Fruit fly (Drosophila melanogaster) whole organism, embryonic: Measurements from ENCODE around the gene CG14442.

ENCODE experiments used
- Abd-B ChIP-seq: fragments of 200-800 bp; sonication (Bioruptor generic); optimal IDR thresholded peaks from 2 replicates; lab custom pipeline; 2018; ENCODE audit warnings: missing biosample characterization, mild to moderate bottlenecking, missing genetic modification characterization, moderate library complexity
- Atf-2 ChIP-seq: fragments of 200-800 bp; sonication (Bioruptor generic); optimal IDR thresholded peaks from 2 replicates; lab custom pipeline; 2016; ENCODE audit warnings: missing biosample characterization, missing genetic modification characterization
- CG11504 ChIP-seq: fragments of 200-800 bp; sonication (Bioruptor generic); optimal IDR thresholded peaks from 3 replicates; lab custom pipeline; 2019; ENCODE audit warnings: missing biosample characterization, mild to moderate bottlenecking, missing genetic modification characterization, moderate library complexity
- CG11723 ChIP-seq: fragments of 200-800 bp; sonication (Bioruptor generic); optimal IDR thresholded peaks from 2 replicates; lab custom pipeline; 2017; ENCODE audit warnings: missing biosample characterization, mild to moderate bottlenecking, missing genetic modification characterization
- CG12071 ChIP-seq: fragments of 200-800 bp; sonication (Bioruptor generic); optimal IDR thresholded peaks from 3 replicates; lab custom pipeline; 2018; ENCODE audit warnings: missing biosample characterization, mild to moderate bottlenecking, missing genetic modification characterization
- CG12155 ChIP-seq: fragments of 200-800 bp; sonication (Bioruptor generic); optimal IDR thresholded peaks from 3 replicates; lab custom pipeline; 2016; ENCODE audit warnings: missing biosample characterization, missing genetic modification characterization
- CG12299 ChIP-seq: fragments of 200-800 bp; sonication (Bioruptor generic); optimal IDR thresholded peaks from 2 replicates; lab custom pipeline; 2018; ENCODE audit warnings: missing biosample characterization, mild to moderate bottlenecking, missing genetic modification characterization
- CG12659 ChIP-seq: fragments of 200-800 bp; sonication (Bioruptor generic); optimal IDR thresholded peaks from 3 replicates; lab custom pipeline; 2017; ENCODE audit warnings: mild to moderate bottlenecking, missing biosample characterization, missing genetic modification reagents, missing genetic modification characterization
- CG17385 ChIP-seq: fragments of 200-800 bp; sonication (Bioruptor generic); optimal IDR thresholded peaks from 3 replicates; lab custom pipeline; 2018; ENCODE audit warnings: missing biosample characterization, mild to moderate bottlenecking, missing genetic modification characterization
- CG18011 ChIP-seq: fragments of 200-800 bp; sonication (Bioruptor generic); optimal IDR thresholded peaks from 2 replicates; lab custom pipeline; 2017; ENCODE audit warnings: missing biosample characterization, missing genetic modification characterization, mild to moderate bottlenecking, moderate library complexity, missing genotype
- CG32772 ChIP-seq: fragments of 200-800 bp; sonication (Bioruptor generic); IDR thresholded peaks from 2 replicates; pipeline ENCODE4 v1.3.6; 2022; ENCODE audit warnings: missing biosample characterization, missing genetic modification characterization
- CG3407 ChIP-seq: fragments of 200-800 bp; sonication (Bioruptor generic); optimal IDR thresholded peaks from 2 replicates; lab custom pipeline; 2018; ENCODE audit warnings: missing biosample characterization, mild to moderate bottlenecking, missing genetic modification characterization
- CG42726 ChIP-seq: fragments of 200-800 bp; sonication (Bioruptor generic); IDR thresholded peaks from 2 replicates; pipeline ENCODE4 v1.3.6; 2022; ENCODE audit warnings: missing biosample characterization, missing genetic modification characterization; ENCODE audit not compliant: partially characterized antibody
- CG9817 ChIP-seq: fragments of 200-800 bp; sonication (Bioruptor generic); optimal IDR thresholded peaks from 2 replicates; lab custom pipeline; 2018; ENCODE audit warnings: missing biosample characterization, mild to moderate bottlenecking, missing genetic modification characterization, moderate library complexity
- CG9876 ChIP-seq: fragments of 200-800 bp; sonication (Bioruptor generic); optimal IDR thresholded peaks from 2 replicates; lab custom pipeline; 2016; ENCODE audit warnings: missing biosample characterization, missing genetic modification characterization
- CHES-1-like ChIP-seq: fragments of 200-800 bp; sonication (Bioruptor generic); optimal IDR thresholded peaks from 2 replicates; lab custom pipeline; 2016; ENCODE audit warnings: missing biosample characterization, missing genetic modification characterization
- D19B ChIP-seq: fragments of 200-800 bp; sonication (Bioruptor generic); optimal IDR thresholded peaks from 2 replicates; lab custom pipeline; 2017; ENCODE audit warnings: missing biosample characterization, mild to moderate bottlenecking, missing genetic modification characterization
- Drgx ChIP-seq: fragments of 200-800 bp; sonication (Bioruptor generic); IDR thresholded peaks from 2 replicates; pipeline ENCODE4 v1.3.6; 2022; ENCODE audit warnings: missing biosample characterization, missing genetic modification characterization
- Gug ChIP-seq: fragments of 200-800 bp; sonication (Bioruptor generic); IDR thresholded peaks from 4 replicates; pipeline ENCODE4 v1.3.6; 2022; ENCODE audit warnings: missing biosample characterization, missing genetic modification characterization
- H15 ChIP-seq: fragments of 200-800 bp; sonication (Bioruptor generic); IDR thresholded peaks from 3 replicates; pipeline ENCODE4 v1.3.6; 2022; ENCODE audit warnings: missing biosample characterization, missing genetic modification characterization
- HLHmδ ChIP-seq: fragments of 200-800 bp; sonication (Bioruptor generic); optimal IDR thresholded peaks from 2 replicates; lab custom pipeline; 2018; ENCODE audit warnings: missing biosample characterization, mild to moderate bottlenecking, missing genetic modification characterization, moderate library complexity
- HmgZ ChIP-seq: fragments of 200-800 bp; sonication (Bioruptor generic); optimal IDR thresholded peaks from 2 replicates; lab custom pipeline; 2018; ENCODE audit warnings: missing biosample characterization, mild to moderate bottlenecking, missing genetic modification characterization
- Kr ChIP-seq: fragments of 200-800 bp; sonication (Bioruptor generic); optimal IDR thresholded peaks from 2 replicates; lab custom pipeline; 2017; ENCODE audit warnings: missing biosample characterization, mild to moderate bottlenecking, missing genetic modification characterization
- Lhr ChIP-seq: fragments of 200-800 bp; sonication (Bioruptor generic); optimal IDR thresholded peaks from 3 replicates; lab custom pipeline; 2017; ENCODE audit warnings: mild to moderate bottlenecking, missing biosample characterization, missing genetic modification reagents, missing genetic modification characterization
- Lim3 ChIP-seq: fragments of 200-800 bp; sonication (Bioruptor generic); IDR thresholded peaks from 2 replicates; pipeline ENCODE4 v1.3.6; 2022; ENCODE audit warnings: missing biosample characterization, missing genetic modification characterization
- MESR4 ChIP-seq: fragments of 200-800 bp; sonication (Bioruptor generic); optimal IDR thresholded peaks from 2 replicates; lab custom pipeline; 2018; ENCODE audit warnings: missing biosample characterization, mild to moderate bottlenecking, missing genetic modification characterization, moderate library complexity
- YL-1 ChIP-seq: fragments of 200-800 bp; sonication (Bioruptor generic); optimal IDR thresholded peaks from 3 replicates; lab custom pipeline; 2017; ENCODE audit warnings: missing biosample characterization, mild to moderate bottlenecking, missing genetic modification characterization
- corto ChIP-seq: fragments of 200-800 bp; sonication (Bioruptor generic); optimal IDR thresholded peaks from 2 replicates; lab custom pipeline; 2016; ENCODE audit warnings: missing biosample characterization, mild to moderate bottlenecking, missing genetic modification characterization, moderate library complexity
- cwo ChIP-seq: fragments of 200-800 bp; sonication (Bioruptor generic); optimal IDR thresholded peaks from 3 replicates; lab custom pipeline; 2017; ENCODE audit warnings: missing biosample characterization, missing genetic modification characterization, mild to moderate bottlenecking, moderate library complexity, missing genetic modification reagents
- danr ChIP-seq: fragments of 200-800 bp; sonication (Bioruptor generic); IDR thresholded peaks from 2 replicates; pipeline ENCODE4 v1.3.6; 2022; ENCODE audit warnings: missing biosample characterization, missing genetic modification characterization
- disco-r ChIP-seq: fragments of 200-800 bp; sonication (Bioruptor generic); optimal IDR thresholded peaks from 2 replicates; lab custom pipeline; 2016; ENCODE audit warnings: missing biosample characterization, missing genetic modification characterization
- gro ChIP-seq: fragments of 200-800 bp; sonication (Bioruptor generic); optimal IDR thresholded peaks from 2 replicates; lab custom pipeline; 2016; ENCODE audit warnings: missing biosample characterization, missing genetic modification characterization
- gsb-n ChIP-seq: fragments of 200-800 bp; sonication (Bioruptor generic); optimal IDR thresholded peaks from 3 replicates; lab custom pipeline; 2018; ENCODE audit warnings: missing biosample characterization, mild to moderate bottlenecking, missing genetic modification characterization
- insv ChIP-seq, 2 experiments: fragments of 200-800 bp; sonication (Bioruptor generic); optimal IDR thresholded peaks; 3 replicates each; lab custom pipeline; 2016 to 2018; ENCODE audit warnings: missing biosample characterization in 2 of 2, missing genetic modification characterization in 2 of 2
- mam ChIP-seq: fragments of 200-800 bp; sonication (Bioruptor generic); optimal IDR thresholded peaks from 3 replicates; lab custom pipeline; 2016; ENCODE audit warnings: missing biosample characterization, missing genetic modification characterization
- pfk ChIP-seq: fragments of 200-800 bp; sonication (Bioruptor generic); optimal IDR thresholded peaks from 2 replicates; lab custom pipeline; 2018; ENCODE audit warnings: missing biosample characterization, mild to moderate bottlenecking, missing genetic modification characterization, moderate library complexity
- pita ChIP-seq: fragments of 200-800 bp; sonication (Bioruptor generic); optimal IDR thresholded peaks from 2 replicates; lab custom pipeline; 2017; ENCODE audit warnings: missing biosample characterization, mild to moderate bottlenecking, missing genetic modification characterization
- pnt ChIP-seq: fragments of 200-800 bp; sonication (Bioruptor generic); optimal IDR thresholded peaks from 3 replicates; lab custom pipeline; 2016; ENCODE audit warnings: missing biosample characterization, missing genetic modification characterization
- prd ChIP-seq, 3 experiments: fragments of >200 bp in 2 of 3; fragments of 200-800 bp in 1 of 3; sonication (Bioruptor generic) in 1 of 3; optimal IDR thresholded peaks in 2 of 3; IDR thresholded peaks in 1 of 3; 2 replicates in 2 of 3; 3 replicates in 1 of 3; pipeline versions ENCODE4 v1.3.6 to Lab custom; 2017 to 2022; ENCODE audit warnings: missing biosample characterization in 1 of 3, missing genetic modification characterization in 1 of 3
- pzg ChIP-seq: fragments of 200-800 bp; sonication (Bioruptor generic); optimal IDR thresholded peaks from 3 replicates; lab custom pipeline; 2018; ENCODE audit warnings: missing biosample characterization, mild to moderate bottlenecking, missing genetic modification characterization, moderate library complexity
- ranshi ChIP-seq: fragments of 200-800 bp; sonication (Bioruptor generic); IDR thresholded peaks from 2 replicates; pipeline ENCODE4 v1.3.6; 2022; ENCODE audit warnings: missing biosample characterization, missing genetic modification characterization
- rib ChIP-seq: fragments of 200-800 bp; sonication (Bioruptor generic); IDR thresholded peaks from 2 replicates; pipeline ENCODE4 v1.3.6; 2022; ENCODE audit warnings: missing biosample characterization, missing genetic modification characterization
- scrt ChIP-seq: fragments of 200-800 bp; sonication (Bioruptor generic); optimal IDR thresholded peaks from 2 replicates; lab custom pipeline; 2018; ENCODE audit warnings: missing biosample characterization, mild to moderate bottlenecking, missing genetic modification characterization, moderate library complexity
- sim ChIP-seq: fragments of 200-800 bp; sonication (Bioruptor generic); IDR thresholded peaks from 2 replicates; pipeline ENCODE4 v1.3.6; 2022; ENCODE audit warnings: missing biosample characterization, missing genetic modification characterization
- slbo ChIP-seq: fragments of 200-800 bp; sonication (Bioruptor generic); IDR thresholded peaks from 2 replicates; pipeline ENCODE4 v1.3.6; 2022; ENCODE audit warnings: missing biosample characterization, missing genetic modification characterization
- usp ChIP-seq: fragments of >200 bp; optimal IDR thresholded peaks from 2 replicates; lab custom pipeline; 2017; ENCODE audit warnings: missing biosample characterization, missing genetic modification characterization
- vnd ChIP-seq: fragments of 200-800 bp; sonication (Bioruptor generic); IDR thresholded peaks from 3 replicates; pipeline ENCODE4 v1.3.6; 2022; ENCODE audit warnings: missing biosample characterization, missing genetic modification characterization; ENCODE audit not compliant: partially characterized antibody
- zf30C ChIP-seq: fragments of 200-800 bp; sonication (Bioruptor generic); optimal IDR thresholded peaks from 3 replicates; lab custom pipeline; 2018; ENCODE audit warnings: missing biosample characterization, mild to moderate bottlenecking, missing genetic modification characterization

The CG14442 gene

DNA sequence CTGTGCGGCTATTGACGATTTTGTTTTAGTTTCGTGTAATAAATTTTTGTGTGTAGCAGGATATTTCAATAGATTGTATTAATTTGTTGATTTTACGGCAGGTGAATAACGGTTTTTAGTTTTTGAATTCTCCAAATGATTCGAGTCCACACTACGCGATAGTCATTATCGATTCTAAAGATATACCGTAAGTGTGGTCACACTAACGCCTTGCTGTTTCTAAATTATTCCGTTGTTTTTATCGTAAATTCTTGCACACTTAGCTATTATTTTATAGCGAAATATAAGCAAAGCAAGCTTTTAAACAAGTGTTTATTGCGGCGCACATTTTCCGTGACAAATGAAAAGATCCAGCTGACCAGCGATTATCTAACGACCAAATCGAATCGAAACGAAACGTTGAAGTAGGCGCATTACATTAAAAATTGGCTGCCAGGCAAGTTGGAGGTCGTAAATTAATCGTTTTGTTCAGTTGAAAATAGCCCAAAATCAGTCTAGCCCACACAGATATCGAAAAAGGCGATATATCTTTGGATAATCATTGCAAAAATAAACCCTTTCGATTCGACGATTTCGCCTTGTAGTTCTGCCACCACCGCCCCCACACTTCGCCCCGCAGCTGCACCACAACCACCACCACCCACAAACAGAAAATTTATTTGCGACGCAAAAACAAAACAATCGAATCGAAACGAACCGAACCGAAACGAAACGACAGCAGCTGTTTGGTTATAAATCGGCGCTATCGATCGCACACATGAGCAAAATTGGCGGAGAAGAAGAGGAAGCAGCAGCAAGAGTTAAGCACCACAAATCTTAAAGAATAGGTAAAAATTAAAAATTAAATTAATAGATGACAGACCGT, 10.9 kb downstream of the CG14442 start, which contains the start of gene Pink1 (continued):
- TF ChIP-seq rib (GFP tag; lab: Robert Waterston, UW) (peak; percentile 65; the same call in 1 of the 2 replicates), corto (GFP tag; lab: Kevin White, UChicago) (no peak), vnd (peak; percentile 15; the same call in 1 of the 3 replicates), CG9817 (tag; lab: Kevin White, UChicago) (no peak), CG9876 (GFP tag; lab: Kevin White, UChicago) (no peak), Abd-B (peak; percentile 2), H15 (GFP tag; lab: Robert Waterston, UW) (no peak), slbo (GFP tag; lab: Robert Waterston, UW) (no peak), Lhr (GFP tag; lab: Kevin White, UChicago) (peak; percentile 1), CG11723 (no peak), CG11504 (tag; lab: Kevin White, UChicago) (no peak), mam (GFP tag; lab: Kevin White, UChicago) (no peak), pita (GFP tag; lab: Kevin White, UChicago) (peak; percentile 42), gsb-n (tag; lab: Kevin White, UChicago) (no peak), prd (optimal IDR thresholded peaks at IDR 0.05; lab: Kevin White, UChicago) (no peak), prd (GFP tag; IDR thresholded peaks at IDR 0.05; lab: Robert Waterston, UW) (no peak), CG17385 (peak; percentile 89), cwo (GFP tag; lab: Kevin White, UChicago) (no peak), HLHmδ (GFP tag; lab: Kevin White, UChicago) (no peak), CG32772 (no peak), CG12299 (tag; lab: Kevin White, UChicago) (no peak), CG3407 (no peak), usp (GFP tag; lab: Kevin White, UChicago) (no peak), Kr (GFP tag; lab: Kevin White, UChicago) (no peak), gro (no peak), CG12659 (GFP tag; lab: Kevin White, UChicago) (peak; percentile 45), ranshi (no peak), YL-1 (peak; percentile 70), CG42726 (GFP tag; lab: Robert Waterston, UW) (0 out of 2 replicates have a peak, but pooled peaks have one; percentile 27), Drgx (GFP tag; lab: Robert Waterston, UW) (no peak), CG12071 (no peak), pnt (GFP tag; lab: Kevin White, UChicago) (no peak), danr (GFP tag; lab: Robert Waterston, UW) (no peak), pzg (GFP tag; lab: Kevin White, UChicago) (peak; percentile 52), Gug (GFP tag; lab: Robert Waterston, UW) (no peak), Atf-2 (no peak), CHES-1-like (GFP tag; lab: Kevin White, UChicago) (no peak), D19B (no peak), insv (GFP tag; optimal IDR thresholded peaks at IDR 0.05; lab: Kevin White, UChicago) (peak in 1 of 2 experiments; percentile 13), sim (GFP tag; lab: Robert Waterston, UW) (no peak), Lim3 (no peak), disco-r (GFP tag; lab: Kevin White, UChicago) (no peak), MESR4 (GFP tag; lab: Kevin White, UChicago) (peak; percentile 53), scrt (GFP tag; lab: Kevin White, UChicago) (no peak), HmgZ (tag; lab: Kevin White, UChicago) (no peak), CG12155 (no peak), CG18011 (GFP tag; lab: Kevin White, UChicago) (no peak), zf30C (GFP tag; lab: Kevin White, UChicago) (no peak), pfk (peak; percentile 96)
